Fruit fly (Drosophila melanogaster) whole organism, embryonic: Measurements from ENCODE around the gene Nepl18.
A peak's percentile ranks its signal among the peaks of the same experiment; 100 is the strongest.

Experiments
- Atf-2 ChIP-seq: fragments of 200-800 bp; sonication (Bioruptor generic); optimal IDR thresholded peaks from 2 replicates; lab custom pipeline; 2016; ENCODE audit warnings: missing biosample characterization, missing genetic modification characterization
- B-H2 ChIP-seq: fragments of 200-800 bp; sonication (Bioruptor generic); optimal IDR thresholded peaks from 2 replicates; lab custom pipeline; 2018; ENCODE audit warnings: missing biosample characterization, mild to moderate bottlenecking, missing genetic modification characterization
- Blimp-1 ChIP-seq: fragments of 200-800 bp; sonication (Bioruptor generic); optimal IDR thresholded peaks from 3 replicates; lab custom pipeline; 2018; ENCODE audit warnings: missing biosample characterization, missing genetic modification characterization, mild to moderate bottlenecking, moderate library complexity, missing genetic modification reagents
- CG10565 ChIP-seq: fragments of 200-800 bp; sonication (Bioruptor generic); optimal IDR thresholded peaks from 3 replicates; lab custom pipeline; 2016; ENCODE audit warnings: missing biosample characterization, mild to moderate bottlenecking, missing genetic modification characterization
- CG11398 ChIP-seq: fragments of 200-800 bp; sonication (Bioruptor generic); optimal IDR thresholded peaks from 2 replicates; lab custom pipeline; 2016; ENCODE audit warnings: missing biosample characterization, missing genetic modification characterization
- CG12236 ChIP-seq: fragments of 200-800 bp; sonication (Bioruptor generic); optimal IDR thresholded peaks from 2 replicates; lab custom pipeline; 2016; ENCODE audit warnings: missing biosample characterization, missing genetic modification characterization
- CG13894 ChIP-seq: fragments of 200-800 bp; sonication (Bioruptor generic); optimal IDR thresholded peaks from 3 replicates; lab custom pipeline; 2018; ENCODE audit warnings: missing biosample characterization, mild to moderate bottlenecking, missing genetic modification characterization, moderate library complexity
- CG14050 ChIP-seq: fragments of 200-800 bp; sonication (Bioruptor generic); IDR thresholded peaks from 3 replicates; pipeline ENCODE4 v1.3.6; 2022; ENCODE audit warnings: missing biosample characterization, missing genetic modification characterization
- CG15073 ChIP-seq: fragments of 200-800 bp; sonication (Bioruptor generic); optimal IDR thresholded peaks from 2 replicates; lab custom pipeline; 2016; ENCODE audit warnings: missing biosample characterization, missing genetic modification characterization
- CG15601 ChIP-seq: fragments of 200-800 bp; sonication (Bioruptor generic); optimal IDR thresholded peaks from 3 replicates; lab custom pipeline; 2019; ENCODE audit warnings: missing biosample characterization, mild to moderate bottlenecking, missing genetic modification characterization, moderate library complexity
- CG18262 ChIP-seq: fragments of 200-800 bp; optimal IDR thresholded peaks from 3 replicates; lab custom pipeline; 2019; ENCODE audit warnings: missing biosample characterization, mild to moderate bottlenecking, missing genetic modification characterization, moderate library complexity
- CG2678 ChIP-seq: fragments of 200-800 bp; sonication (Bioruptor generic); optimal IDR thresholded peaks from 3 replicates; lab custom pipeline; 2019; ENCODE audit warnings: missing biosample characterization, mild to moderate bottlenecking, missing genetic modification characterization, moderate library complexity
- CG31441 ChIP-seq: fragments of 200-800 bp; sonication (Bioruptor generic); IDR thresholded peaks from 2 replicates; pipeline ENCODE4 v1.3.6; 2022; ENCODE audit warnings: missing biosample characterization, missing genetic modification characterization
- CG3838 ChIP-seq: fragments of 200-800 bp; sonication (Bioruptor generic); optimal IDR thresholded peaks from 3 replicates; lab custom pipeline; 2016; ENCODE audit warnings: missing biosample characterization, missing genetic modification characterization
- CG5245 ChIP-seq: fragments of 200-800 bp; sonication (Bioruptor generic); optimal IDR thresholded peaks from 3 replicates; lab custom pipeline; 2016; ENCODE audit warnings: missing biosample characterization, missing genetic modification characterization
- CG7745 ChIP-seq: fragments of 200-800 bp; sonication (Bioruptor generic); optimal IDR thresholded peaks from 2 replicates; lab custom pipeline; 2018; ENCODE audit warnings: missing biosample characterization, mild to moderate bottlenecking, missing genetic modification characterization, moderate library complexity
- CG7963 ChIP-seq: fragments of 200-800 bp; sonication (Bioruptor generic); IDR thresholded peaks from 3 replicates; pipeline ENCODE4 v1.3.6; 2022; ENCODE audit warnings: missing biosample characterization, missing genetic modification characterization; ENCODE audit not compliant: partially characterized antibody
- CG9797 ChIP-seq: fragments of 200-800 bp; sonication (Bioruptor generic); optimal IDR thresholded peaks from 3 replicates; lab custom pipeline; 2018; ENCODE audit warnings: missing biosample characterization, mild to moderate bottlenecking, missing genetic modification characterization
- CG9932 ChIP-seq: fragments of 200-800 bp; sonication (Bioruptor generic); IDR thresholded peaks from 2 replicates; pipeline ENCODE4 v1.3.6; 2022; ENCODE audit warnings: missing biosample characterization, missing genetic modification characterization
- Ets97D ChIP-seq: fragments of 200-800 bp; sonication (Bioruptor generic); optimal IDR thresholded peaks from 3 replicates; lab custom pipeline; 2016; ENCODE audit warnings: missing biosample characterization, missing genetic modification characterization
- Fer3 ChIP-seq: fragments of 200-800 bp; sonication (Bioruptor generic); optimal IDR thresholded peaks from 2 replicates; lab custom pipeline; 2018; ENCODE audit warnings: missing biosample characterization, mild to moderate bottlenecking, missing genetic modification characterization, moderate library complexity
- Hmx ChIP-seq: fragments of 200-800 bp; sonication (Bioruptor generic); optimal IDR thresholded peaks from 2 replicates; lab custom pipeline; 2016; ENCODE audit warnings: missing biosample characterization, missing genetic modification characterization
- Hr78 ChIP-seq, 2 experiments: fragments of 200-800 bp in 1 of 2; fragments of >200 bp in 1 of 2; sonication (Bioruptor generic) in 1 of 2; optimal IDR thresholded peaks; 2 replicates each; lab custom pipeline; 2017 to 2019; ENCODE audit warnings: missing biosample characterization in 2 of 2, missing genetic modification characterization in 2 of 2, mild to moderate bottlenecking in 1 of 2, moderate library complexity in 1 of 2
- Max ChIP-seq: fragments of 200-800 bp; sonication (Bioruptor generic); optimal IDR thresholded peaks from 2 replicates; lab custom pipeline; 2016; ENCODE audit warnings: missing biosample characterization, mild to moderate bottlenecking, missing genetic modification characterization
- Med ChIP-seq: fragments of 200-800 bp; sonication (Bioruptor generic); peaks from one replicate; lab custom pipeline; 2016; ENCODE audit warnings: missing biosample characterization, missing genetic modification characterization, mild to moderate bottlenecking, inconsistent platforms, moderate library complexity
- Optix ChIP-seq: fragments of 200-800 bp; sonication (Bioruptor generic); IDR thresholded peaks from 3 replicates; pipeline ENCODE4 v1.3.6; 2022; ENCODE audit warnings: missing biosample characterization, missing genetic modification characterization
- PHDP ChIP-seq: fragments of 200-800 bp; sonication (Bioruptor generic); optimal IDR thresholded peaks from 3 replicates; lab custom pipeline; 2018; ENCODE audit warnings: missing biosample characterization, mild to moderate bottlenecking, missing genetic modification characterization, moderate library complexity
- Scr ChIP-seq: fragments of 200-800 bp; sonication (Bioruptor generic); IDR thresholded peaks from 2 replicates; pipeline ENCODE4 v1.3.6; 2022; ENCODE audit warnings: missing biosample characterization, missing genetic modification characterization; ENCODE audit not compliant: partially characterized antibody
- abd-A ChIP-seq: fragments of 200-800 bp; sonication (Bioruptor generic); optimal IDR thresholded peaks from 3 replicates; lab custom pipeline; 2019; ENCODE audit warnings: missing biosample characterization, mild to moderate bottlenecking, missing genetic modification characterization, moderate library complexity
- dysf ChIP-seq: fragments of 200-800 bp; sonication (Bioruptor generic); IDR thresholded peaks from 3 replicates; pipeline ENCODE4 v1.3.6; 2022; ENCODE audit warnings: missing biosample characterization, missing genetic modification characterization
- gcm ChIP-seq: fragments of 200-800 bp; sonication (Bioruptor generic); optimal IDR thresholded peaks from 2 replicates; lab custom pipeline; 2019; ENCODE audit warnings: missing biosample characterization, mild to moderate bottlenecking, missing genetic modification characterization, moderate library complexity
- gro ChIP-seq: fragments of 200-800 bp; sonication (Bioruptor generic); optimal IDR thresholded peaks from 2 replicates; lab custom pipeline; 2016; ENCODE audit warnings: missing biosample characterization, missing genetic modification characterization
- ken ChIP-seq: fragments of 200-800 bp; sonication (Bioruptor generic); IDR thresholded peaks from 3 replicates; pipeline ENCODE4 v1.3.6; 2022; ENCODE audit warnings: missing biosample characterization, missing genetic modification characterization
- p53 ChIP-seq: fragments of 200-800 bp; sonication (Bioruptor generic); optimal IDR thresholded peaks from 2 replicates; lab custom pipeline; 2016; ENCODE audit warnings: missing biosample characterization, missing genetic modification characterization
- pb ChIP-seq: fragments of 200-800 bp; sonication (Bioruptor generic); optimal IDR thresholded peaks from 3 replicates; lab custom pipeline; 2016; ENCODE audit warnings: missing biosample characterization, missing genetic modification characterization
- peb ChIP-seq: fragments of 200-800 bp; sonication (Bioruptor generic); IDR thresholded peaks from 2 replicates; pipeline ENCODE4 v1.3.6; 2022; ENCODE audit warnings: missing biosample characterization, missing genetic modification characterization
- pita ChIP-seq: fragments of 200-800 bp; sonication (Bioruptor generic); optimal IDR thresholded peaks from 2 replicates; lab custom pipeline; 2017; ENCODE audit warnings: missing biosample characterization, mild to moderate bottlenecking, missing genetic modification characterization
- pnt ChIP-seq: fragments of 200-800 bp; sonication (Bioruptor generic); optimal IDR thresholded peaks from 3 replicates; lab custom pipeline; 2016; ENCODE audit warnings: missing biosample characterization, missing genetic modification characterization
- rib ChIP-seq: fragments of 200-800 bp; sonication (Bioruptor generic); IDR thresholded peaks from 2 replicates; pipeline ENCODE4 v1.3.6; 2022; ENCODE audit warnings: missing biosample characterization, missing genetic modification characterization
- row ChIP-seq: fragments of 200-800 bp; sonication (Bioruptor generic); IDR thresholded peaks from 3 replicates; pipeline ENCODE4 v1.3.6; 2022; ENCODE audit warnings: missing biosample characterization, missing genetic modification characterization
- sens-2 ChIP-seq: fragments of 200-800 bp; sonication (Bioruptor generic); IDR thresholded peaks from 2 replicates; pipeline ENCODE4 v1.3.6; 2022; ENCODE audit warnings: missing biosample characterization, missing genetic modification characterization
- sisA ChIP-seq: fragments of 200-800 bp; sonication (Bioruptor generic); IDR thresholded peaks from 2 replicates; pipeline ENCODE4 v1.3.6; 2022; ENCODE audit warnings: missing biosample characterization, missing genetic modification characterization
- stc ChIP-seq: fragments of 200-800 bp; sonication (Bioruptor generic); IDR thresholded peaks from 2 replicates; pipeline ENCODE4 v1.3.6; 2022; ENCODE audit warnings: missing biosample characterization, missing genetic modification characterization
- tx ChIP-seq: fragments of 200-800 bp; sonication (Bioruptor generic); optimal IDR thresholded peaks from 2 replicates; lab custom pipeline; 2016; ENCODE audit warnings: missing biosample characterization, missing genetic modification characterization
- unc-4 ChIP-seq: fragments of 200-800 bp; sonication (Bioruptor generic); IDR thresholded peaks from 2 replicates; pipeline ENCODE4 v1.3.6; 2022; ENCODE audit warnings: missing biosample characterization, missing genetic modification characterization; ENCODE audit not compliant: partially characterized antibody
- wek ChIP-seq: fragments of 200-800 bp; sonication (Bioruptor generic); optimal IDR thresholded peaks from 3 replicates; lab custom pipeline; 2018; ENCODE audit warnings: missing biosample characterization, mild to moderate bottlenecking, missing genetic modification characterization, moderate library complexity
- wor ChIP-seq: fragments of 200-800 bp; sonication (Bioruptor generic); IDR thresholded peaks from 2 replicates; pipeline ENCODE4 v1.3.6; 2022; ENCODE audit warnings: missing biosample characterization, missing genetic modification characterization
- yki ChIP-seq: fragments of >200 bp; optimal IDR thresholded peaks from 3 replicates; lab custom pipeline; 2018

The Nepl18 gene

DNA sequence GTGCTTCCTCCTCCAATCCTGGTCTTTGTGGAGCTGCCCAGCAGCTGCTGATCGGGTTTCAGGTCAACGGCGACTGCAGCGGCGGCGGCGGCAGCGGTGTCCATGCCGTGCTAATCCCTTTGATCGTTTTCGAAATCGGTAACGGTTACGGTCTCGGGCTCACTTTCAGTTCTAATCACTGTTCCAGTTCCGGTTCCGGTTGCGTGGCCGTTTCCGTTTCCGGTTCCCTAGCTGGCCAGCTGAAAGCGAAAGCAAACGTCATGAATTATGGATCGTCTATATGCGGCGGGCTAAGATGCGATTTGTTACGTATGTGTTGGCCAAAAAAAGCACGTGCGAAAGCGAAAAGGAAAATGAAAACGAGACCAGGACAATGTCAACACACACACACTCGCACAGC, 11.4 kb downstream of the Nepl18 start (continued):
- TF ChIP-seq CG9797 (GFP tag; lab: Kevin White, UChicago) (no peak), rib (GFP tag; lab: Robert Waterston, UW) (no peak), Max (no peak), Ets97D (GFP tag; lab: Kevin White, UChicago) (peak; percentile 63), pb (GFP tag; lab: Kevin White, UChicago) (no peak), CG13894 (tag; lab: Kevin White, UChicago) (no peak), Med (GFP tag; lab: Kevin White, UChicago) (peak; percentile 71), Hr78 (GFP tag; optimal IDR thresholded peaks at IDR 0.05; lab: Kevin White, UChicago) (no peak), Atf-2 (GFP tag; lab: Kevin White, UChicago) (no peak), tx (GFP tag; lab: Kevin White, UChicago) (no peak), Fer3 (tag; lab: Kevin White, UChicago) (no peak)
- TF ChIP-seq, all 482 proteins: peak for 7

DNA sequence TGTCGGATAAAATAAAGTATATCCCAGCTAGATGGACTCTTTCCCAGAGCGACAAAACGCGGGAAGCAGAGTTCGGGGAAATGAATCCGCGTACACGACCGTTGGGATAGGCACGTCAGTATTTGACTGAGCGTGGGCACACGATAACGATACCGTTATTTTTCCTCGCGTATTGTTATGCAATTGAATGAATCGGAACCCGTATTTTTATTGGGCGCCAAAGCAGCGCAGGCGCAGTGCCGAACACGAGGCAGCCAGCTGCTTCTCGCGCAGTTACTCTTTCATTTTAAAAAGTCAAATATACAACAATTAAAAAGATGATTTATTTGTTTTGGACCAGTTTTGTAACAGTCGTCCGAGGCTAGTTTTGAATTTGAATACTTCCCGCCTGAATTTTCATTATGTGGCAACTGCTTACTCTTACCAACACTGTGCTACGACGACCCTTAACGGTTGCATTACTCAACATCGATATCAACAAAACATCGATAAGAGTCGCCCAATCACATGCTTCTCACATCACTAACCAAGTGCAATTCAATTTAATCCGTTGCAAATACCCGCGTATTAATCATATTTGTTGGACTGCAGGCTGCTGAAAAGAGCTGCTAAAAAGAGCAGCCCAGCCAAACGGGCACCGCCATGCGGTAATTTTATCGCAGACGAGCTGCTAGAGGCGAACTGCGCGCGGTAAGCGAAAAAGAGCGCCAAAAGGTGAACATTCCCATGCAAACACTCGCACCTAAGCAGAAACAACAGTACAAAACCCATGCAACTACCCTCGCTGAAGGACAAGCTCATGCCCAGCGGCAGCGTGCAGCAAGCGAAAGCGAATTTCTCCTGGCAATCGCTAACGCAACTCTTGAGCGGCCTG, 12.4 kb downstream of the Nepl18 start, which contains the start of the genes CG33203 and Doa:
CG33203 (minus strand) TSS at position 151 of the 874 bp plus-strand sequence.
Doa (plus strand) TSS at position 515 of the 874 bp plus-strand sequence.
- TF ChIP-seq CG7745 (tag; lab: Kevin White, UChicago) (no peak), CG15073 (GFP tag; lab: Kevin White, UChicago) (no peak), CG15601 (peak; percentile 46), abd-A (peak; percentile 61), CG11398 (GFP tag; lab: Kevin White, UChicago) (peak; percentile 32), CG2678 (tag; lab: Kevin White, UChicago) (no peak), CG12236 (GFP tag; lab: Kevin White, UChicago) (peak; percentile 7), stc (GFP tag; lab: Robert Waterston, UW) (0 out of 2 replicates have a peak, but pooled peaks have one; percentile 24), dysf (GFP tag; lab: Robert Waterston, UW) (0 out of 3 replicates have a peak, but pooled peaks have one; percentile 29), gcm (GFP tag; lab: Kevin White, UChicago) (no peak), CG18262 (tag; lab: Kevin White, UChicago) (no peak), Scr (GFP tag; lab: Robert Waterston, UW) (peak; percentile 84), sisA (GFP tag; lab: Robert Waterston, UW) (peak; percentile 26; the same call in 1 of the 2 replicates), pita (GFP tag; lab: Kevin White, UChicago) (no peak), CG10565 (GFP tag; lab: Kevin White, UChicago) (no peak), unc-4 (GFP tag; lab: Robert Waterston, UW) (peak; percentile 87), CG5245 (GFP tag; lab: Kevin White, UChicago) (no peak), CG3838 (peak; percentile 8), yki (lab: Kevin White, UChicago) (no peak), p53 (GFP tag; lab: Kevin White, UChicago) (peak; percentile 77), Blimp-1 (GFP tag; lab: Kevin White, UChicago) (no peak), CG31441 (GFP tag; lab: Robert Waterston, UW) (0 out of 2 replicates have a peak, but pooled peaks have one; percentile 7), CG7963 (GFP tag; lab: Robert Waterston, UW) (peak; percentile 62; the same call in 2 of the 3 replicates), PHDP (tag; lab: Kevin White, UChicago) (peak; percentile 24), CG9932 (GFP tag; lab: Robert Waterston, UW) (peak; percentile 86), gro (GFP tag; lab: Kevin White, UChicago) (peak; percentile 31), CG14050 (GFP tag; lab: Robert Waterston, UW) (no peak), pnt (GFP tag; lab: Kevin White, UChicago) (peak; percentile 42), B-H2 (GFP tag; lab: Kevin White, UChicago) (peak; percentile 43), Hmx (GFP tag; lab: Kevin White, UChicago) (no peak), peb (GFP tag; lab: Robert Waterston, UW) (no peak), Optix (GFP tag; lab: Robert Waterston, UW) (0 out of 3 replicates have a peak, but pooled peaks have one; percentile 18), ken (GFP tag; lab: Robert Waterston, UW) (0 out of 3 replicates have a peak, but pooled peaks have one; percentile 10), wor (GFP tag; lab: Robert Waterston, UW) (no peak), wek (GFP tag; lab: Kevin White, UChicago) (peak; percentile 76), row (peak; percentile 32; the same call in 2 of the 3 replicates), sens-2 (no peak)
